Fruit fly (Drosophila melanogaster) whole organism, pupa: Measurements from ENCODE around the gene CG44325.
A peak's percentile ranks its signal among the peaks of the same experiment; 100 is the strongest.

ENCODE experiments used
- CG34367 ChIP-seq: fragments of 200-800 bp; sonication (Bioruptor generic); optimal IDR thresholded peaks from 2 replicates; lab custom pipeline; 2018; ENCODE audit warnings: missing biosample characterization, mild to moderate bottlenecking, missing genetic modification characterization
- CG4496 ChIP-seq: fragments of 200-800 bp; sonication (Bioruptor generic); IDR thresholded peaks from 3 replicates; pipeline ENCODE4 v1.3.6; 2022; ENCODE audit warnings: missing biosample characterization, missing genetic modification characterization
- CG9948 ChIP-seq: fragments of 200-800 bp; sonication (Bioruptor generic); optimal IDR thresholded peaks from 2 replicates; lab custom pipeline; 2018; ENCODE audit warnings: missing biosample characterization, mild to moderate bottlenecking, missing genetic modification characterization, moderate library complexity
- D1 ChIP-seq: fragments of 200-800 bp; sonication (Bioruptor generic); optimal IDR thresholded peaks from 2 replicates; lab custom pipeline; 2018; ENCODE audit warnings: missing biosample characterization, mild to moderate bottlenecking, missing genetic modification characterization, moderate library complexity
- EcR ChIP-seq: fragments of 200-800 bp; sonication (Bioruptor generic); optimal IDR thresholded peaks from 3 replicates; lab custom pipeline; 2019; ENCODE audit warnings: missing biosample characterization, missing genetic modification characterization, mild to moderate bottlenecking, moderate library complexity, missing genetic modification reagents
- Pif1B ChIP-seq: fragments of 200-800 bp; sonication (Bioruptor generic); optimal IDR thresholded peaks from 3 replicates; lab custom pipeline; 2016; ENCODE audit warnings: missing biosample characterization, missing genetic modification characterization
- gl ChIP-seq: fragments of 200-800 bp; sonication (Bioruptor generic); optimal IDR thresholded peaks from 2 replicates; lab custom pipeline; 2018; ENCODE audit warnings: missing biosample characterization, mild to moderate bottlenecking, missing genetic modification characterization

- TF ChIP-seq Pif1B (GFP tag; lab: Kevin White, UChicago) (peak; percentile 59), CG4496 (GFP tag; lab: Robert Waterston, UW) (peak; percentile 79), EcR (GFP tag; lab: Kevin White, UChicago) (no peak), CG9948 (tag; lab: Kevin White, UChicago) (peak; percentile 37), CG34367 (tag; lab: Kevin White, UChicago) (peak; percentile 18), gl (tag; lab: Kevin White, UChicago) (no peak), D1 (tag; lab: Kevin White, UChicago) (no peak)
Observed at dm6 chrX:9080962-9081361, 2.7 kb upstream of the CG44325 start, which contains the start of the genes CG7246 and HP1b.
